Fruit fly (Drosophila melanogaster): ENCODE results near the gene ex.
A peak's percentile ranks its signal among the peaks of the same experiment; 100 is the strongest.

ex gene

dm6 chr2L:419620-420184 is 11.3 kb upstream of the ex start, which contains the start of the genes CG13690 and RpLP1 (continued):
- TF ChIP-seq CG10543 (GFP tag; optimal IDR thresholded peaks at IDR 0.05) = peak; percentile 89
- peak; percentile 93 for TF ChIP-seq CG9727 (GFP tag; optimal IDR thresholded peaks at IDR 0.05)
- no peak for TF ChIP-seq Doc3 (GFP tag; IDR thresholded peaks at IDR 0.05; ENCODE audit: partially characterized antibody)
- TF ChIP-seq CG6175 (GFP tag; IDR thresholded peaks at IDR 0.05) = no peak
- TF ChIP-seq cwo (GFP tag; optimal IDR thresholded peaks at IDR 0.05) = peak; percentile 44
- TF ChIP-seq Atf6 (GFP tag; IDR thresholded peaks at IDR 0.05) = peak; percentile 72
- TF ChIP-seq CG15514 (GFP tag; optimal IDR thresholded peaks at IDR 0.05) = peak; percentile 88
- peak; percentile 61 for TF ChIP-seq Dek (tag; optimal IDR thresholded peaks at IDR 0.05)
- peak; percentile 47 for TF ChIP-seq CG8944 (GFP tag; optimal IDR thresholded peaks at IDR 0.05)
- TF ChIP-seq CG43689 (GFP tag; IDR thresholded peaks at IDR 0.05) = no peak
- TF ChIP-seq Oaz (GFP tag; IDR thresholded peaks at IDR 0.05) = no peak
- TF ChIP-seq NfI (GFP tag; optimal IDR thresholded peaks at IDR 0.05) = peak; percentile 81
- TF ChIP-seq CG18262 (tag; optimal IDR thresholded peaks at IDR 0.05) = peak; percentile 74
- TF ChIP-seq CG12236 (GFP tag; optimal IDR thresholded peaks at IDR 0.05) = peak; percentile 61
- TF ChIP-seq CG1792 (GFP tag; optimal IDR thresholded peaks at IDR 0.05) = peak; percentile 51
- TF ChIP-seq C15 (GFP tag; IDR thresholded peaks at IDR 0.05) = peak; percentile 54; the same call in 1 of the 3 replicates
- peak; percentile 84 for TF ChIP-seq CG17385 (GFP tag; optimal IDR thresholded peaks at IDR 0.05)
- TF ChIP-seq CG12219 (GFP tag; optimal IDR thresholded peaks at IDR 0.05) = peak; percentile 77
- no peak for TF ChIP-seq ro (GFP tag; IDR thresholded peaks at IDR 0.05)
- no peak for TF ChIP-seq Opbp (GFP tag; IDR thresholded peaks at IDR 0.05; ENCODE audit: partially characterized antibody)
- no peak for TF ChIP-seq CG7963 (GFP tag; IDR thresholded peaks at IDR 0.05; ENCODE audit: partially characterized antibody)
- TF ChIP-seq Dref (GFP tag; IDR thresholded peaks at IDR 0.05) = peak; percentile 32; the same call in 1 of the 2 replicates
- TF ChIP-seq CG14860 (GFP tag; IDR thresholded peaks at IDR 0.05; ENCODE audit: partially characterized antibody) = no peak
- peak; percentile 67 for TF ChIP-seq CTCF (GFP tag; optimal IDR thresholded peaks at IDR 0.05)
- no peak for TF ChIP-seq croc (GFP tag; conservative IDR thresholded peaks at IDR 0.05)
- TF ChIP-seq Scr (GFP tag; IDR thresholded peaks at IDR 0.05; ENCODE audit: partially characterized antibody) = no peak
- TF ChIP-seq pb (GFP tag; optimal IDR thresholded peaks at IDR 0.05) = peak; percentile 66
- TF ChIP-seq HmgZ (tag; optimal IDR thresholded peaks at IDR 0.05) = peak; percentile 52
- peak; percentile 62 for TF ChIP-seq CG7556 (GFP tag; optimal IDR thresholded peaks at IDR 0.05)
- TF ChIP-seq CG10274 (GFP tag; optimal IDR thresholded peaks at IDR 0.05) = peak; percentile 57
- peak; percentile 82 for TF ChIP-seq CG12071 (GFP tag; optimal IDR thresholded peaks at IDR 0.05)
- peak; percentile 29; the same call in 1 of the 3 replicates for TF ChIP-seq Aef1 (GFP tag; IDR thresholded peaks at IDR 0.05)
- TF ChIP-seq dm (GFP tag; optimal IDR thresholded peaks at IDR 0.05) = peak; percentile 91
- TF ChIP-seq sna (GFP tag; IDR thresholded peaks at IDR 0.05; ENCODE audit: partially characterized antibody) = 0 out of 2 replicates have a peak, but pooled peaks have one; percentile 17
- TF ChIP-seq CG17612 (GFP tag; IDR thresholded peaks at IDR 0.05) = no peak; the same call in 1 of the 2 replicates
- peak; percentile 2 for TF ChIP-seq CG7745 (tag; optimal IDR thresholded peaks at IDR 0.05)
- peak; percentile 53; the same call in 1 of the 2 replicates for TF ChIP-seq ara (GFP tag; IDR thresholded peaks at IDR 0.05)
- TF ChIP-seq otp (GFP tag; IDR thresholded peaks at IDR 0.05) = peak; percentile 76
- peak; percentile 49 for TF ChIP-seq CG3847 (GFP tag; IDR thresholded peaks at IDR 0.05)
- peak; percentile 80 for TF ChIP-seq salm (tag; optimal IDR thresholded peaks at IDR 0.05)
- TF ChIP-seq yki (optimal IDR thresholded peaks at IDR 0.05) = no peak
- TF ChIP-seq en (GFP tag; optimal IDR thresholded peaks at IDR 0.05) = peak; percentile 72
- TF ChIP-seq Lpt (GFP tag; optimal IDR thresholded peaks at IDR 0.05) = no peak
- TF ChIP-seq Dip2 (GFP tag; IDR thresholded peaks at IDR 0.05) = no peak
- peak; percentile 47; the same call in 1 of the 2 replicates for TF ChIP-seq CG4360 (GFP tag; IDR thresholded peaks at IDR 0.05)
- TF ChIP-seq tup (GFP tag; optimal IDR thresholded peaks at IDR 0.05) = peak; percentile 7
- no peak for TF ChIP-seq jing (GFP tag; optimal IDR thresholded peaks at IDR 0.05)
- TF ChIP-seq zen (tag; optimal IDR thresholded peaks at IDR 0.05) = peak; percentile 49
- TF ChIP-seq CG2202 (tag; optimal IDR thresholded peaks at IDR 0.05) = peak; percentile 77
- TF ChIP-seq CG32532 (GFP tag; IDR thresholded peaks at IDR 0.05) = peak; percentile 72
- peak; percentile 93 for TF ChIP-seq CG14710 (tag; optimal IDR thresholded peaks at IDR 0.05)
